Fruit fly (Drosophila melanogaster): ENCODE data around the gene nmo.

DNA sequence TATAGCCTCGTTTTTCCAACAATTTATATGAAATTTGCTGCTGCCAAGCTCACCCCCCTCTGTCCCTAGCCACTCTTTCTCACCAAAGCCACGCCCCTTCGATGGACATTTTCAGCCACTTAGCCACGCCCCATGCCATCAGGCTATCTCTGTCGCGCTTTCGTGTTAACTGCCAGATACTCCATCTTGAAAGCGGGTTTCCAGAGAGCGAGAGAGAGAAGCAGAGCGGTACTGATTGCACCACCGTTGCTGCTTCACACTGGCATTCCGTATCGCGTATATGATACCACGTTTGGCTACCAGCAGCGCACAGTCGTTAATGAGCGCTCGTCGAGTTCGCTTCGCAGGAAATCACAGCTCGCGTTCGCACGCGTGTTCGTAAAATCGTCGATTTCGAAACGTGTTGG is 31.0 kb upstream of the nmo start, which contains the start of gene exex:
- peak in 1 of 2 experiments; percentile 1 for TF ChIP-seq CTCF (optimal IDR thresholded peaks at IDR 0.05)
- no peak for TF ChIP-seq CG8478 (optimal IDR thresholded peaks at IDR 0.05)
